Fruit fly (Drosophila melanogaster) whole organism, embryonic: ENCODE measurements around the gene CG44006.

Source experiments
- Bgb ChIP-seq: fragments of 200-800 bp; sonication (Bioruptor generic); IDR thresholded peaks from 2 replicates; pipeline ENCODE4 v1.3.6; 2022; ENCODE audit warnings: missing biosample characterization, missing genetic modification characterization; ENCODE audit not compliant: partially characterized antibody
- CG11093 ChIP-seq: fragments of 200-800 bp; sonication (Bioruptor generic); IDR thresholded peaks from 3 replicates; pipeline ENCODE4 v1.3.6; 2022; ENCODE audit warnings: missing biosample characterization, missing genetic modification characterization
- CG11560 ChIP-seq: fragments of 200-800 bp; sonication (Bioruptor generic); IDR thresholded peaks from 3 replicates; pipeline ENCODE4 v1.3.6; 2022; ENCODE audit warnings: missing biosample characterization, missing genetic modification characterization
- CG12391 ChIP-seq: fragments of 200-800 bp; sonication (Bioruptor generic); optimal IDR thresholded peaks from 3 replicates; lab custom pipeline; 2018; ENCODE audit warnings: missing biosample characterization, mild to moderate bottlenecking, missing genetic modification characterization, moderate library complexity
- CG13296 ChIP-seq: fragments of 200-800 bp; sonication (Bioruptor generic); optimal IDR thresholded peaks from 3 replicates; lab custom pipeline; 2018; ENCODE audit warnings: missing biosample characterization, mild to moderate bottlenecking, missing genetic modification characterization
- CG14965 ChIP-seq: fragments of 200-800 bp; sonication (Bioruptor generic); optimal IDR thresholded peaks from 2 replicates; lab custom pipeline; 2016; ENCODE audit warnings: missing biosample characterization, missing genetic modification characterization, borderline replicate concordance
- CG15269 ChIP-seq: fragments of 200-800 bp; sonication (Bioruptor generic); optimal IDR thresholded peaks from 2 replicates; lab custom pipeline; 2018; ENCODE audit warnings: missing biosample characterization, mild to moderate bottlenecking, missing genetic modification characterization, moderate library complexity
- CG1603 ChIP-seq: fragments of 200-800 bp; sonication (Bioruptor generic); optimal IDR thresholded peaks from 2 replicates; lab custom pipeline; 2019; ENCODE audit warnings: missing biosample characterization, mild to moderate bottlenecking, missing genetic modification characterization, moderate library complexity
- CG17328 ChIP-seq: fragments of 200-800 bp; sonication (Bioruptor generic); IDR thresholded peaks from 2 replicates; pipeline ENCODE4 v1.3.6; 2022; ENCODE audit warnings: missing biosample characterization, missing genetic modification characterization
- CG17612 ChIP-seq: fragments of 200-800 bp; sonication (Bioruptor generic); IDR thresholded peaks from 2 replicates; pipeline ENCODE4 v1.3.6; 2022; ENCODE audit warnings: missing biosample characterization, missing genetic modification characterization
- CG17802 ChIP-seq: fragments of 200-800 bp; sonication (Bioruptor generic); optimal IDR thresholded peaks from 2 replicates; lab custom pipeline; 2018; ENCODE audit warnings: missing biosample characterization, mild to moderate bottlenecking, missing genetic modification characterization, moderate library complexity
- CG18764 ChIP-seq: fragments of 200-800 bp; sonication (Bioruptor generic); optimal IDR thresholded peaks from 3 replicates; lab custom pipeline; 2016; ENCODE audit warnings: missing biosample characterization, missing genetic modification characterization
- CG2678 ChIP-seq: fragments of 200-800 bp; sonication (Bioruptor generic); optimal IDR thresholded peaks from 3 replicates; lab custom pipeline; 2019; ENCODE audit warnings: missing biosample characterization, mild to moderate bottlenecking, missing genetic modification characterization, moderate library complexity
- CG34224 ChIP-seq: fragments of 200-800 bp; sonication (Bioruptor generic); IDR thresholded peaks from 3 replicates; pipeline ENCODE4 v1.3.6; 2022; ENCODE audit warnings: missing biosample characterization, missing genetic modification characterization; ENCODE audit not compliant: partially characterized antibody
- CG4854 ChIP-seq: fragments of 200-800 bp; sonication (Bioruptor generic); optimal IDR thresholded peaks from 2 replicates; lab custom pipeline; 2016; ENCODE audit warnings: missing biosample characterization, missing genetic modification characterization, inconsistent platforms
- CG5953 ChIP-seq: fragments of 200-800 bp; sonication (Bioruptor generic); IDR thresholded peaks from 2 replicates; pipeline ENCODE4 v1.3.6; 2022; ENCODE audit warnings: missing biosample characterization, missing genetic modification characterization
- CG6654 ChIP-seq: fragments of 200-800 bp; sonication (Bioruptor generic); optimal IDR thresholded peaks from 2 replicates; lab custom pipeline; 2017; ENCODE audit warnings: missing biosample characterization, mild to moderate bottlenecking, missing genetic modification characterization
- CG7786 ChIP-seq: fragments of 200-800 bp; sonication (Bioruptor generic); optimal IDR thresholded peaks from 2 replicates; lab custom pipeline; 2016; ENCODE audit warnings: missing biosample characterization, missing genetic modification characterization
- CG9215 ChIP-seq: fragments of 200-800 bp; sonication (Bioruptor generic); IDR thresholded peaks from 2 replicates; pipeline ENCODE4 v1.3.6; 2022; ENCODE audit warnings: missing biosample characterization, missing genetic modification characterization
- CTCF ChIP-seq: fragments of 200-800 bp; sonication (Bioruptor generic); optimal IDR thresholded peaks from 2 replicates; lab custom pipeline; 2017; ENCODE audit warnings: missing biosample characterization, mild to moderate bottlenecking, missing genetic modification characterization, moderate library complexity
- Deaf1 ChIP-seq: fragments of 200-800 bp; optimal IDR thresholded peaks from 3 replicates; lab custom pipeline; 2019; ENCODE audit warnings: missing biosample characterization, mild to moderate bottlenecking, missing genetic modification characterization, moderate library complexity
- Dfd ChIP-seq, 2 experiments: fragments of >200 bp; optimal IDR thresholded peaks; 2 replicates each; lab custom pipeline; 2017; ENCODE audit warnings: missing biosample characterization in 2 of 2, missing genetic modification characterization in 2 of 2
- H2.0 ChIP-seq: fragments of 200-800 bp; sonication (Bioruptor generic); IDR thresholded peaks from 2 replicates; pipeline ENCODE4 v1.3.6; 2022; ENCODE audit warnings: missing biosample characterization, missing genetic modification characterization
- HmgZ ChIP-seq: fragments of 200-800 bp; sonication (Bioruptor generic); optimal IDR thresholded peaks from 2 replicates; lab custom pipeline; 2018; ENCODE audit warnings: missing biosample characterization, mild to moderate bottlenecking, missing genetic modification characterization
- Hmx ChIP-seq: fragments of 200-800 bp; sonication (Bioruptor generic); optimal IDR thresholded peaks from 2 replicates; lab custom pipeline; 2016; ENCODE audit warnings: missing biosample characterization, missing genetic modification characterization
- Mrtf ChIP-seq: fragments of 200-800 bp; sonication (Bioruptor generic); IDR thresholded peaks from 3 replicates; pipeline ENCODE4 v1.3.6; 2022; ENCODE audit warnings: missing biosample characterization, missing genetic modification characterization
- Nf-YC ChIP-seq: fragments of 200-800 bp; optimal IDR thresholded peaks from 3 replicates; lab custom pipeline; 2019; ENCODE audit warnings: missing biosample characterization, mild to moderate bottlenecking, missing genetic modification characterization, moderate library complexity
- Opbp ChIP-seq: fragments of 200-800 bp; sonication (Bioruptor generic); IDR thresholded peaks from 3 replicates; pipeline ENCODE4 v1.3.6; 2022; ENCODE audit warnings: missing biosample characterization, missing genetic modification characterization; ENCODE audit not compliant: partially characterized antibody
- Scr ChIP-seq: fragments of 200-800 bp; sonication (Bioruptor generic); IDR thresholded peaks from 2 replicates; pipeline ENCODE4 v1.3.6; 2022; ENCODE audit warnings: missing biosample characterization, missing genetic modification characterization; ENCODE audit not compliant: partially characterized antibody
- Usf ChIP-seq: fragments of 200-800 bp; sonication (Bioruptor generic); optimal IDR thresholded peaks from 2 replicates; lab custom pipeline; 2017; ENCODE audit warnings: missing genotype, missing biosample characterization, missing genetic modification characterization
- ato ChIP-seq: fragments of 200-800 bp; sonication (Bioruptor generic); IDR thresholded peaks from 2 replicates; pipeline ENCODE4 v1.3.6; 2022; ENCODE audit warnings: missing biosample characterization, missing genetic modification characterization; ENCODE audit not compliant: partially characterized antibody
- bab2 ChIP-seq: fragments of 200-800 bp; sonication (Bioruptor generic); optimal IDR thresholded peaks from 2 replicates; lab custom pipeline; 2016; ENCODE audit warnings: missing biosample characterization, missing genetic modification characterization
- bbx ChIP-seq: fragments of 200-800 bp; sonication (Bioruptor generic); IDR thresholded peaks from 2 replicates; pipeline ENCODE4 v1.3.6; 2022; ENCODE audit warnings: missing biosample characterization, missing genetic modification characterization; ENCODE audit not compliant: partially characterized antibody
- bowl ChIP-seq: fragments of 200-800 bp; sonication (Bioruptor generic); IDR thresholded peaks from 2 replicates; pipeline ENCODE4 v1.3.6; 2022; ENCODE audit warnings: missing biosample characterization, missing genetic modification characterization
- chif ChIP-seq, 2 experiments: fragments of 200-800 bp; sonication (Bioruptor generic); optimal IDR thresholded peaks; 3 replicates each; lab custom pipeline; 2016; ENCODE audit warnings: missing biosample characterization in 2 of 2, missing genetic modification characterization in 2 of 2
- chm ChIP-seq: fragments of 200-800 bp; sonication (Bioruptor generic); IDR thresholded peaks from 2 replicates; pipeline ENCODE4 v1.3.6; 2022; ENCODE audit warnings: missing biosample characterization, missing genetic modification characterization
- corto ChIP-seq: fragments of 200-800 bp; sonication (Bioruptor generic); optimal IDR thresholded peaks from 2 replicates; lab custom pipeline; 2016; ENCODE audit warnings: missing biosample characterization, mild to moderate bottlenecking, missing genetic modification characterization, moderate library complexity
- dan ChIP-seq: fragments of 200-800 bp; sonication (Bioruptor generic); IDR thresholded peaks from 2 replicates; pipeline ENCODE4 v1.3.6; 2022; ENCODE audit warnings: missing biosample characterization, missing genetic modification characterization
- dmrt99B ChIP-seq: fragments of 200-800 bp; sonication (Bioruptor generic); optimal IDR thresholded peaks from 2 replicates; lab custom pipeline; 2018; ENCODE audit warnings: missing biosample characterization, mild to moderate bottlenecking, missing genetic modification characterization, moderate library complexity
- ftz-f1 ChIP-seq: fragments of 200-800 bp; sonication (Bioruptor generic); optimal IDR thresholded peaks from 2 replicates; lab custom pipeline; 2016; ENCODE audit warnings: missing biosample characterization, missing genetic modification characterization
- her ChIP-seq: fragments of 200-800 bp; sonication (Bioruptor generic); optimal IDR thresholded peaks from 2 replicates; lab custom pipeline; 2016; ENCODE audit warnings: missing biosample characterization, missing genetic modification characterization
- inv ChIP-seq: fragments of 200-800 bp; sonication (Bioruptor generic); IDR thresholded peaks from 2 replicates; pipeline ENCODE4 v1.3.6; 2022; ENCODE audit warnings: missing biosample characterization, missing genetic modification characterization; ENCODE audit not compliant: partially characterized antibody
- maf-S ChIP-seq: fragments of 200-800 bp; sonication (Bioruptor generic); optimal IDR thresholded peaks from 2 replicates; lab custom pipeline; 2016; ENCODE audit warnings: missing biosample characterization, missing genetic modification characterization
- mld ChIP-seq: fragments of 200-800 bp; sonication (Bioruptor generic); IDR thresholded peaks from 3 replicates; pipeline ENCODE4 v1.3.6; 2022; ENCODE audit warnings: missing biosample characterization, missing genetic modification characterization; ENCODE audit not compliant: partially characterized antibody
- peb ChIP-seq: fragments of 200-800 bp; sonication (Bioruptor generic); IDR thresholded peaks from 2 replicates; pipeline ENCODE4 v1.3.6; 2022; ENCODE audit warnings: missing biosample characterization, missing genetic modification characterization
- psq ChIP-seq: fragments of 200-800 bp; sonication (Bioruptor generic); optimal IDR thresholded peaks from 2 replicates; lab custom pipeline; 2017; ENCODE audit warnings: missing biosample characterization, missing genetic modification characterization
- pum ChIP-seq: fragments of 200-800 bp; sonication (Bioruptor generic); optimal IDR thresholded peaks from 2 replicates; lab custom pipeline; 2016; ENCODE audit warnings: missing biosample characterization, missing genetic modification characterization
- seq ChIP-seq: fragments of 200-800 bp; sonication (Bioruptor generic); IDR thresholded peaks from 2 replicates; pipeline ENCODE4 v1.3.6; 2022; ENCODE audit warnings: missing biosample characterization, missing genetic modification characterization
- sob ChIP-seq: fragments of 200-800 bp; sonication (Bioruptor generic); IDR thresholded peaks from 2 replicates; pipeline ENCODE4 v1.3.6; 2022; ENCODE audit warnings: missing biosample characterization, missing genetic modification characterization
- tin ChIP-seq: fragments of 200-800 bp; sonication (Bioruptor generic); optimal IDR thresholded peaks from 3 replicates; lab custom pipeline; 2016; ENCODE audit warnings: missing biosample characterization, missing genetic modification characterization
- ttk ChIP-seq: fragments of 200-800 bp; sonication (Bioruptor generic); IDR thresholded peaks from 2 replicates; pipeline ENCODE4 v2.1.2; 2022; ENCODE audit warnings: missing biosample characterization, missing genetic modification characterization
- usp ChIP-seq: fragments of >200 bp; optimal IDR thresholded peaks from 2 replicates; lab custom pipeline; 2017; ENCODE audit warnings: missing biosample characterization, missing genetic modification characterization

CG44006 gene

dm6 chr3L:18109459-18109863 lies 39.5 kb upstream of the CG44006 start, which contains the start of the genes Polr3D and mus304 (continued):
- TF ChIP-seq CG2678 (peak; percentile 30), CG4854 (no peak), psq (no peak), Usf (no peak), maf-S (GFP tag; lab: Kevin White, UChicago) (no peak), bbx (GFP tag; lab: Robert Waterston, UW) (0 out of 2 replicates have a peak, but pooled peaks have one; percentile 44), seq (GFP tag; lab: Robert Waterston, UW) (no peak), CG17802 (tag; lab: Kevin White, UChicago) (no peak), CG1603 (peak; percentile 52), CG7786 (no peak), inv (peak; percentile 41; the same call in 1 of the 2 replicates), CG13296 (GFP tag; lab: Kevin White, UChicago) (peak; percentile 16), tin (GFP tag; lab: Kevin White, UChicago) (peak; percentile 18), chm (GFP tag; lab: Robert Waterston, UW) (no peak), H2.0 (GFP tag; lab: Robert Waterston, UW) (no peak), CG11560 (no peak), Nf-YC (tag; lab: Kevin White, UChicago) (peak; percentile 42), mld (GFP tag; lab: Robert Waterston, UW) (no peak; the same call in 2 of the 3 replicates), ttk (no peak), dmrt99B (tag; lab: Kevin White, UChicago) (no peak), CG12391 (tag; lab: Kevin White, UChicago) (peak; percentile 18), corto (GFP tag; lab: Kevin White, UChicago) (no peak), Opbp (no peak), HmgZ (tag; lab: Kevin White, UChicago) (peak; percentile 44), CG5953 (GFP tag; lab: Robert Waterston, UW) (no peak), CG9215 (GFP tag; lab: Robert Waterston, UW) (0 out of 2 replicates have a peak, but pooled peaks have one; percentile 5), Scr (GFP tag; lab: Robert Waterston, UW) (peak; percentile 58), CG15269 (no peak), CG17612 (GFP tag; lab: Robert Waterston, UW) (no peak), ato (GFP tag; lab: Robert Waterston, UW) (no peak), CTCF (GFP tag; lab: Kevin White, UChicago) (no peak), CG6654 (GFP tag; lab: Kevin White, UChicago) (no peak), Dfd (GFP tag; optimal IDR thresholded peaks at IDR 0.05; lab: Kevin White, UChicago) (no peak), CG14965 (no peak), CG11093 (GFP tag; lab: Robert Waterston, UW) (no peak), chif (GFP tag; optimal IDR thresholded peaks at IDR 0.05; lab: Kevin White, UChicago) (no peak), CG17328 (GFP tag; lab: Robert Waterston, UW) (no peak), bab2 (GFP tag; lab: Kevin White, UChicago) (no peak), Deaf1 (tag; lab: Kevin White, UChicago) (no peak), sob (GFP tag; lab: Robert Waterston, UW) (no peak), Mrtf (no peak), ftz-f1 (GFP tag; lab: Kevin White, UChicago) (no peak), her (GFP tag; lab: Kevin White, UChicago) (peak; percentile 27), CG18764 (GFP tag; lab: Kevin White, UChicago) (no peak), usp (GFP tag; lab: Kevin White, UChicago) (no peak), Hmx (no peak), pum (GFP tag; lab: Kevin White, UChicago) (no peak), CG34224 (peak; percentile 53; the same call in 1 of the 3 replicates), bowl (GFP tag; lab: Robert Waterston, UW) (no peak), peb (GFP tag; lab: Robert Waterston, UW) (no peak), dan (GFP tag; lab: Robert Waterston, UW) (no peak), Bgb (peak; percentile 21; the same call in 1 of the 2 replicates)
